Fruit fly (Drosophila melanogaster) whole organism, embryonic: ENCODE measurements around the gene CG15170.
A peak's percentile ranks its signal among the peaks of the same experiment; 100 is the strongest.

ENCODE experiments used
- Adf1 ChIP-seq: fragments of 200-800 bp; sonication (Bioruptor generic); IDR thresholded peaks from 2 replicates; pipeline ENCODE4 v1.3.6; 2022; ENCODE audit warnings: missing biosample characterization, missing genetic modification characterization
- Atf-2 ChIP-seq: fragments of 200-800 bp; sonication (Bioruptor generic); optimal IDR thresholded peaks from 2 replicates; lab custom pipeline; 2016; ENCODE audit warnings: missing biosample characterization, missing genetic modification characterization
- Awh ChIP-seq: fragments of 200-800 bp; sonication (Bioruptor generic); IDR thresholded peaks from 2 replicates; pipeline ENCODE4, ENCODE4 v1.3.6; 2022; ENCODE audit warnings: missing biosample characterization, missing genetic modification characterization
- CG10959 ChIP-seq: fragments of 200-800 bp; sonication (Bioruptor generic); IDR thresholded peaks from 2 replicates; pipeline ENCODE4 v1.3.6; 2022; ENCODE audit warnings: missing biosample characterization, missing genetic modification characterization
- CG11456 ChIP-seq: fragments of 200-800 bp; sonication (Bioruptor generic); IDR thresholded peaks from 3 replicates; pipeline ENCODE4 v1.3.6; 2022; ENCODE audit warnings: missing biosample characterization, missing genetic modification characterization
- CG12071 ChIP-seq: fragments of 200-800 bp; sonication (Bioruptor generic); optimal IDR thresholded peaks from 3 replicates; lab custom pipeline; 2018; ENCODE audit warnings: missing biosample characterization, mild to moderate bottlenecking, missing genetic modification characterization
- CG12942 ChIP-seq: fragments of 200-800 bp; sonication (Bioruptor generic); optimal IDR thresholded peaks from 3 replicates; lab custom pipeline; 2016; ENCODE audit warnings: missing biosample characterization, missing genetic modification characterization
- CG13894 ChIP-seq: fragments of 200-800 bp; sonication (Bioruptor generic); optimal IDR thresholded peaks from 3 replicates; lab custom pipeline; 2018; ENCODE audit warnings: missing biosample characterization, mild to moderate bottlenecking, missing genetic modification characterization, moderate library complexity
- CG15514 ChIP-seq: fragments of 200-800 bp; sonication (Bioruptor generic); optimal IDR thresholded peaks from 3 replicates; lab custom pipeline; 2017; ENCODE audit warnings: missing biosample characterization, missing genetic modification characterization, mild to moderate bottlenecking, moderate library complexity, missing genetic modification reagents
- CG16779 ChIP-seq: fragments of 200-800 bp; sonication (Bioruptor generic); IDR thresholded peaks from 2 replicates; pipeline ENCODE4 v1.3.6; 2022; ENCODE audit warnings: missing biosample characterization, missing genetic modification characterization
- CG17361 ChIP-seq: fragments of 200-800 bp; sonication (Bioruptor generic); IDR thresholded peaks from 3 replicates; pipeline ENCODE4 v1.3.6; 2022; ENCODE audit warnings: missing biosample characterization, missing genetic modification characterization
- CG2202 ChIP-seq: fragments of 200-800 bp; sonication (Bioruptor generic); optimal IDR thresholded peaks from 2 replicates; lab custom pipeline; 2018; ENCODE audit warnings: missing biosample characterization, mild to moderate bottlenecking, missing genetic modification characterization
- CG2712 ChIP-seq: fragments of 200-800 bp; optimal IDR thresholded peaks from 3 replicates; lab custom pipeline; 2019; ENCODE audit warnings: missing biosample characterization, mild to moderate bottlenecking, missing genetic modification characterization, moderate library complexity
- CG30431 ChIP-seq: fragments of 200-800 bp; sonication (Bioruptor generic); optimal IDR thresholded peaks from 2 replicates; lab custom pipeline; 2017; ENCODE audit warnings: missing biosample characterization, missing genetic modification characterization
- CG31224 ChIP-seq: fragments of 200-800 bp; sonication (Bioruptor generic); IDR thresholded peaks from 2 replicates; pipeline ENCODE4 v1.3.6; 2022; ENCODE audit warnings: missing biosample characterization, missing genetic modification characterization
- CG31441 ChIP-seq: fragments of 200-800 bp; sonication (Bioruptor generic); IDR thresholded peaks from 2 replicates; pipeline ENCODE4 v1.3.6; 2022; ENCODE audit warnings: missing biosample characterization, missing genetic modification characterization
- CG32767 ChIP-seq: fragments of 200-800 bp; sonication (Bioruptor generic); IDR thresholded peaks from 2 replicates; pipeline ENCODE4 v1.3.6; 2022; ENCODE audit warnings: missing biosample characterization, missing genetic modification characterization
- CG42726 ChIP-seq: fragments of 200-800 bp; sonication (Bioruptor generic); IDR thresholded peaks from 2 replicates; pipeline ENCODE4 v1.3.6; 2022; ENCODE audit warnings: missing biosample characterization, missing genetic modification characterization; ENCODE audit not compliant: partially characterized antibody
- CG6689 ChIP-seq: fragments of 200-800 bp; sonication (Bioruptor generic); IDR thresholded peaks from 2 replicates; pipeline ENCODE4 v1.3.6; 2022; ENCODE audit warnings: missing biosample characterization, missing genetic modification characterization
- CG6813 ChIP-seq: fragments of 200-800 bp; sonication (Bioruptor generic); optimal IDR thresholded peaks from 2 replicates; lab custom pipeline; 2017; ENCODE audit warnings: missing biosample characterization, missing genetic modification characterization, mild to moderate bottlenecking, moderate library complexity, missing genetic modification reagents
- CG7786 ChIP-seq: fragments of 200-800 bp; sonication (Bioruptor generic); optimal IDR thresholded peaks from 2 replicates; lab custom pipeline; 2016; ENCODE audit warnings: missing biosample characterization, missing genetic modification characterization
- CoRest ChIP-seq: fragments of 200-800 bp; sonication (Bioruptor generic); optimal IDR thresholded peaks from 3 replicates; lab custom pipeline; 2018; ENCODE audit warnings: missing biosample characterization, mild to moderate bottlenecking, missing genetic modification characterization, moderate library complexity
- Dad ChIP-seq: fragments of 200-800 bp; sonication (Bioruptor generic); optimal IDR thresholded peaks from 3 replicates; lab custom pipeline; 2016; ENCODE audit warnings: missing biosample characterization, missing genetic modification characterization
- HLH4C ChIP-seq: fragments of 200-800 bp; sonication (Bioruptor generic); IDR thresholded peaks from 3 replicates; pipeline ENCODE4 v1.3.6; 2022; ENCODE audit warnings: missing biosample characterization, missing genetic modification characterization; ENCODE audit not compliant: partially characterized antibody
- Hey ChIP-seq: fragments of 200-800 bp; sonication (Bioruptor generic); optimal IDR thresholded peaks from 3 replicates; lab custom pipeline; 2018; ENCODE audit warnings: missing biosample characterization, mild to moderate bottlenecking, missing genetic modification characterization
- Hr3 ChIP-seq: fragments of 200-800 bp; sonication (Bioruptor generic); optimal IDR thresholded peaks from 3 replicates; lab custom pipeline; 2016; ENCODE audit warnings: missing biosample characterization, missing genetic modification characterization
- Jarid2 ChIP-seq: fragments of 200-800 bp; sonication (Bioruptor generic); optimal IDR thresholded peaks from 3 replicates; lab custom pipeline; 2017; ENCODE audit warnings: mild to moderate bottlenecking, missing biosample characterization, missing genetic modification reagents, missing genetic modification characterization
- Meics ChIP-seq: fragments of 200-800 bp; sonication (Bioruptor generic); optimal IDR thresholded peaks from 2 replicates; lab custom pipeline; 2017; ENCODE audit warnings: missing biosample characterization, mild to moderate bottlenecking, missing genetic modification characterization
- Nf-YC ChIP-seq: fragments of 200-800 bp; optimal IDR thresholded peaks from 3 replicates; lab custom pipeline; 2019; ENCODE audit warnings: missing biosample characterization, mild to moderate bottlenecking, missing genetic modification characterization, moderate library complexity
- bowl ChIP-seq: fragments of 200-800 bp; sonication (Bioruptor generic); IDR thresholded peaks from 2 replicates; pipeline ENCODE4 v1.3.6; 2022; ENCODE audit warnings: missing biosample characterization, missing genetic modification characterization
- corto ChIP-seq: fragments of 200-800 bp; sonication (Bioruptor generic); optimal IDR thresholded peaks from 2 replicates; lab custom pipeline; 2016; ENCODE audit warnings: missing biosample characterization, mild to moderate bottlenecking, missing genetic modification characterization, moderate library complexity
- crc ChIP-seq: fragments of 200-800 bp; sonication (Bioruptor generic); optimal IDR thresholded peaks from 2 replicates; lab custom pipeline; 2016; ENCODE audit warnings: missing biosample characterization, missing genetic modification characterization
- cwo ChIP-seq: fragments of 200-800 bp; sonication (Bioruptor generic); optimal IDR thresholded peaks from 3 replicates; lab custom pipeline; 2017; ENCODE audit warnings: missing biosample characterization, missing genetic modification characterization, mild to moderate bottlenecking, moderate library complexity, missing genetic modification reagents
- exex ChIP-seq: fragments of 200-800 bp; sonication (Bioruptor generic); optimal IDR thresholded peaks from 4 replicates; lab custom pipeline; 2018; ENCODE audit warnings: missing biosample characterization, mild to moderate bottlenecking, missing genetic modification characterization, moderate library complexity
- ftz-f1 ChIP-seq: fragments of 200-800 bp; sonication (Bioruptor generic); optimal IDR thresholded peaks from 2 replicates; lab custom pipeline; 2016; ENCODE audit warnings: missing biosample characterization, missing genetic modification characterization
- gro ChIP-seq: fragments of 200-800 bp; sonication (Bioruptor generic); optimal IDR thresholded peaks from 2 replicates; lab custom pipeline; 2016; ENCODE audit warnings: missing biosample characterization, missing genetic modification characterization
- hbn ChIP-seq: fragments of 200-800 bp; sonication (Bioruptor generic); IDR thresholded peaks from 2 replicates; pipeline ENCODE4 v1.3.6; 2022; ENCODE audit warnings: missing biosample characterization, missing genetic modification characterization; ENCODE audit not compliant: partially characterized antibody
- jigr1 ChIP-seq: fragments of 200-800 bp; sonication (Bioruptor generic); IDR thresholded peaks from 3 replicates; pipeline ENCODE4 v1.3.6; 2022; ENCODE audit warnings: missing biosample characterization, missing genetic modification characterization
- lab ChIP-seq: fragments of 200-800 bp; sonication (Bioruptor generic); optimal IDR thresholded peaks from 3 replicates; lab custom pipeline; 2017; ENCODE audit warnings: missing biosample characterization, missing genetic modification characterization, mild to moderate bottlenecking, moderate library complexity, missing genetic modification reagents
- lbe ChIP-seq: fragments of 200-800 bp; sonication (Bioruptor generic); optimal IDR thresholded peaks from 2 replicates; lab custom pipeline; 2016; ENCODE audit warnings: missing biosample characterization, mild to moderate bottlenecking, missing genetic modification characterization
- nom ChIP-seq: fragments of 200-800 bp; sonication (Bioruptor generic); optimal IDR thresholded peaks from 2 replicates; lab custom pipeline; 2017; ENCODE audit warnings: missing biosample characterization, missing genetic modification characterization, mild to moderate bottlenecking, moderate library complexity, missing genetic modification reagents
- otp ChIP-seq: fragments of 200-800 bp; sonication (Bioruptor generic); IDR thresholded peaks from 3 replicates; pipeline ENCODE4, ENCODE4 v1.3.6; 2022; ENCODE audit warnings: missing biosample characterization, missing genetic modification characterization
- sc ChIP-seq, 3 experiments: fragments of >200 bp in 2 of 3; fragments of 200-800 bp in 1 of 3; sonication (Bioruptor generic) in 1 of 3; optimal IDR thresholded peaks; 2 replicates in 2 of 3; 3 replicates in 1 of 3; lab custom pipeline; 2017; ENCODE audit warnings: mild to moderate bottlenecking in 1 of 3, missing biosample characterization in 1 of 3, missing genetic modification characterization in 1 of 3, missing genetic modification reagents in 1 of 3
- scrt ChIP-seq: fragments of 200-800 bp; sonication (Bioruptor generic); optimal IDR thresholded peaks from 2 replicates; lab custom pipeline; 2018; ENCODE audit warnings: missing biosample characterization, mild to moderate bottlenecking, missing genetic modification characterization, moderate library complexity
- sd ChIP-seq: fragments of 200-800 bp; sonication (Bioruptor generic); optimal IDR thresholded peaks from 3 replicates; lab custom pipeline; 2018; ENCODE audit warnings: missing biosample characterization, mild to moderate bottlenecking, missing genetic modification characterization, moderate library complexity
- sna ChIP-seq: fragments of 200-800 bp; sonication (Bioruptor generic); IDR thresholded peaks from 2 replicates; pipeline ENCODE4 v1.3.6; 2022; ENCODE audit warnings: missing biosample characterization, missing genetic modification characterization; ENCODE audit not compliant: partially characterized antibody
- stc ChIP-seq: fragments of 200-800 bp; sonication (Bioruptor generic); IDR thresholded peaks from 2 replicates; pipeline ENCODE4 v1.3.6; 2022; ENCODE audit warnings: missing biosample characterization, missing genetic modification characterization
- tap ChIP-seq: fragments of 200-800 bp; optimal IDR thresholded peaks from 3 replicates; lab custom pipeline; 2019; ENCODE audit warnings: missing biosample characterization, mild to moderate bottlenecking, missing genetic modification characterization, moderate library complexity
- trh ChIP-seq: fragments of 200-800 bp; sonication (Bioruptor generic); optimal IDR thresholded peaks from 2 replicates; lab custom pipeline; 2016; ENCODE audit warnings: missing biosample characterization, missing genetic modification characterization
- wek ChIP-seq: fragments of 200-800 bp; sonication (Bioruptor generic); optimal IDR thresholded peaks from 3 replicates; lab custom pipeline; 2018; ENCODE audit warnings: missing biosample characterization, mild to moderate bottlenecking, missing genetic modification characterization, moderate library complexity

Gene CG15170

dm6 chr2L:18954255-18954715, 35.7 kb downstream of the CG15170 start, which contains the start of gene CG10621 (continued):
- peak; percentile 24 for TF ChIP-seq CG13894 (tag; lab: Kevin White, UChicago)
- TF ChIP-seq Dad (GFP tag; lab: Kevin White, UChicago), result no peak
- no peak for TF ChIP-seq stc
- TF ChIP-seq gro (GFP tag; lab: Kevin White, UChicago), result peak; percentile 37
- TF ChIP-seq tap (tag; lab: Kevin White, UChicago), result no peak
- no peak for TF ChIP-seq CG2712 (tag; lab: Kevin White, UChicago)
- TF ChIP-seq sna, result no peak
- TF ChIP-seq CG6813 (GFP tag; lab: Kevin White, UChicago), result no peak
- peak; percentile 60 for TF ChIP-seq sd (tag; lab: Kevin White, UChicago)
- no peak for TF ChIP-seq trh (GFP tag; lab: Kevin White, UChicago)
- no peak for TF ChIP-seq cwo (GFP tag; lab: Kevin White, UChicago)
- TF ChIP-seq bowl (GFP tag; lab: Robert Waterston, UW), result 0 out of 2 replicates have a peak, but pooled peaks have one; percentile 14
- TF ChIP-seq CG42726, result no peak
- peak; percentile 36 for TF ChIP-seq nom (GFP tag; lab: Kevin White, UChicago)
- 0 out of 3 replicates have a peak, but pooled peaks have one; percentile 8 for TF ChIP-seq CG11456 (GFP tag; lab: Robert Waterston, UW)
- no peak for TF ChIP-seq Hr3 (GFP tag; lab: Kevin White, UChicago)
- TF ChIP-seq CG30431 (GFP tag; lab: Kevin White, UChicago), result no peak
- no peak for TF ChIP-seq CG12071 (GFP tag; lab: Kevin White, UChicago)
- peak; percentile 35 for TF ChIP-seq lab (GFP tag; lab: Kevin White, UChicago)
- TF ChIP-seq crc (GFP tag; lab: Kevin White, UChicago), result no peak
- no peak for TF ChIP-seq otp
- TF ChIP-seq exex, result peak; percentile 89
- peak; percentile 74 for TF ChIP-seq ftz-f1 (GFP tag; lab: Kevin White, UChicago)
- no peak for TF ChIP-seq CG32767 (GFP tag; lab: Robert Waterston, UW)
- no peak for TF ChIP-seq CG31441 (GFP tag; lab: Robert Waterston, UW)
- no peak for TF ChIP-seq hbn (GFP tag; lab: Robert Waterston, UW)
- TF ChIP-seq Nf-YC (tag; lab: Kevin White, UChicago), result no peak
- TF ChIP-seq CG2202 (tag; lab: Kevin White, UChicago), result no peak
- TF ChIP-seq CG17361 (GFP tag; lab: Robert Waterston, UW), result 0 out of 3 replicates have a peak, but pooled peaks have one; percentile 6
- TF ChIP-seq corto (GFP tag; lab: Kevin White, UChicago), result peak; percentile 49
- no peak for TF ChIP-seq CG7786 (GFP tag; lab: Kevin White, UChicago)
- no peak for TF ChIP-seq CG10959
- TF ChIP-seq CG16779 (GFP tag; lab: Robert Waterston, UW), result no peak
- no peak for TF ChIP-seq HLH4C (GFP tag; lab: Robert Waterston, UW)
- TF ChIP-seq wek, result no peak
- TF ChIP-seq CG12942 (GFP tag; lab: Kevin White, UChicago), result no peak
- no peak for TF ChIP-seq Meics (GFP tag; lab: Kevin White, UChicago)
- no peak for TF ChIP-seq CG15514
- no peak for TF ChIP-seq sc (optimal IDR thresholded peaks at IDR 0.05; lab: Kevin White, UChicago)
- no peak for TF ChIP-seq sc (GFP tag; optimal IDR thresholded peaks at IDR 0.05; lab: Kevin White, UChicago)
- TF ChIP-seq lbe (GFP tag; lab: Kevin White, UChicago), result peak; percentile 51
- TF ChIP-seq Jarid2, result peak; percentile 13
- TF ChIP-seq CoRest, result no peak
- TF ChIP-seq Atf-2, result no peak
- TF ChIP-seq Adf1 (GFP tag; lab: Robert Waterston, UW), result peak; percentile 19; the same call in 1 of the 2 replicates
- TF ChIP-seq CG6689 (GFP tag; lab: Robert Waterston, UW), result no peak
- peak; percentile 8 for TF ChIP-seq scrt (GFP tag; lab: Kevin White, UChicago)
- no peak for TF ChIP-seq Awh (GFP tag; lab: Robert Waterston, UW)
- peak; percentile 68 for TF ChIP-seq Hey (tag; lab: Kevin White, UChicago)
- TF ChIP-seq jigr1 (GFP tag; lab: Robert Waterston, UW), result no peak
- TF ChIP-seq CG31224 (GFP tag; lab: Robert Waterston, UW), result no peak
